Fruit fly (Drosophila melanogaster): ENCODE measurements around the gene yin.
A peak's percentile ranks its signal among the peaks of the same experiment; 100 is the strongest.

yin gene

DNA sequence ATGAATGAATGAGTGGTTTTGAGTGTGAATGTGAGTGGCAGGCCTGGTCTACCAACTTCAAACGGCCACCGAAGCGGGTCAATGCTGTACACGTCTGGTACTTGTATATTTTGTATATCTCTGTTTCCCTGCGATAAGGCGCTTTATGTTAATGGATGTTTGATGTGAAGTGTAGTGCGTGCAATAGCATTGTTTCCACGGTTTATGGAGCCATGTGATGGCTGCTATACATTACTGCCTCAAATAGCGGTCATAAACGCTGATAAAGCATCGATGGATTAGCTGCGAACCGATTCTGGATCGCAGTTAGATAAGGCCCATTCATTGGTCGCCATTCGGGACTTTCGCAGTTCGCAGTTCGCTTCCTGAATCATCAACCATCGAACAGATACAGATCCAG, 3.2 kb upstream of the yin start:
- TF ChIP-seq jim (GFP tag; optimal IDR thresholded peaks at IDR 0.05) (no peak), tai (GFP tag; optimal IDR thresholded peaks at IDR 0.05) (no peak), Abd-B (GFP tag; optimal IDR thresholded peaks at IDR 0.05) (no peak), HLH106 (tag; optimal IDR thresholded peaks at IDR 0.05) (no peak), N (GFP tag; optimal IDR thresholded peaks at IDR 0.05) (no peak)

dm6 chrX:3874452-3874851, 2.7 kb upstream of the yin start:
- TF ChIP-seq Dfd (GFP tag; optimal IDR thresholded peaks at IDR 0.05) (no peak), usp (GFP tag; optimal IDR thresholded peaks at IDR 0.05) (no peak), tai (GFP tag; optimal IDR thresholded peaks at IDR 0.05) (no peak), Mio (GFP tag; optimal IDR thresholded peaks at IDR 0.05) (no peak), N (GFP tag; optimal IDR thresholded peaks at IDR 0.05) (no peak), rgr (GFP tag; optimal IDR thresholded peaks at IDR 0.05) (no peak), jim (GFP tag; optimal IDR thresholded peaks at IDR 0.05) (no peak), CG9705 (GFP tag; optimal IDR thresholded peaks at IDR 0.05) (no peak), HLH106 (tag; optimal IDR thresholded peaks at IDR 0.05) (no peak), Hr83 (GFP tag; optimal IDR thresholded peaks at IDR 0.05; ENCODE audit: poor library complexity, severe bottlenecking) (no peak), dl (GFP tag; optimal IDR thresholded peaks at IDR 0.05; ENCODE audit: insufficient read depth in 1 of 2, partially characterized antibody in 2 of 2) (no peak), br (GFP tag; optimal IDR thresholded peaks at IDR 0.05) (no peak), dmrt93B (GFP tag; optimal IDR thresholded peaks at IDR 0.05) (no peak), Abd-B (GFP tag; optimal IDR thresholded peaks at IDR 0.05) (no peak)

DNA sequence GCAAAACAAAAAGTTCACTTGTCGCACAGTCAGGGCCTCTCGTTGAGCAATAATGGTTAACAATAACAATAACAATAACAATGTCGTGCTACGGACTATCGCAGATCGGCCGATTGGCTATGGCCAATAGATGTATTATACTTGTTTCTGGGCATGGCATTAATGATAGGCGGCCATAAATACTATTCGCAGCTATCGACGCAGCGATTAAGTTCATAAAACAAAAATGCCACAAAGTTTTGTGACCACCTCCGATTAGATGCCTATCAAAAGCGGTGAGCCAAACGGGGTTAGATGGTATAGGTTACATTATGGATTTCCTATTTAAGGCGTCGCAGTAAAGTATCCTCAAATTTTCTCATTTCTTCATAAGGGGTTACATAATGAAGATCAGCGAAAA, 1.2 kb downstream of the yin start:
- TF ChIP-seq sv (GFP tag; optimal IDR thresholded peaks at IDR 0.05), result no peak
- no peak for TF ChIP-seq Dfd (GFP tag; optimal IDR thresholded peaks at IDR 0.05)
- no peak for TF ChIP-seq h (GFP tag; optimal IDR thresholded peaks at IDR 0.05)
- no peak for TF ChIP-seq Hnf4 (GFP tag; optimal IDR thresholded peaks at IDR 0.05)
- no peak for TF ChIP-seq Hr78 (GFP tag; optimal IDR thresholded peaks at IDR 0.05)

DNA sequence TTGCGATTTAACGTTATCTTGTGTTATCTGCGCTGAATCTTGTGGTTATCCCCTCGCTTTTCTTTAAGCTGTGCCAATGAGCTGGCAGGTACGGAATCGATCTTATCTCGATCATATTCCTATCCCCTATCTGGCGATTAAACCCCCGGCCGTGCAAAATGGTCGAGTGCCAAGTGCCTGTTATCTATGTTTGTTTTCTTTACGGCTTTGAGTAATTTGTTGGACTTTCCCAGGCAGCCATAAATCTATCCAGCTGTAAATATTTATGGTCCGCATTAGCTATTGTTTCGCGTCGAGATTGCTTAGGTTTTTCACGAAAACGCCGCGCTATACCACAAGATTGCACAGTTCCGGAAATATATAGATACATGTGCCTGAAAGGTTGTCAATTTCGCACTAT, 2.6 kb downstream of the yin start:
- no peak for TF ChIP-seq sage (GFP tag; optimal IDR thresholded peaks at IDR 0.05)
- TF ChIP-seq CG9705 (GFP tag; optimal IDR thresholded peaks at IDR 0.05), result no peak
- no peak for TF ChIP-seq Rel (GFP tag; optimal IDR thresholded peaks at IDR 0.05)
- TF ChIP-seq Rel (tag; optimal IDR thresholded peaks at IDR 0.05), result peak; percentile 46
- TF ChIP-seq woc (GFP tag; optimal IDR thresholded peaks at IDR 0.05), result no peak
- TF ChIP-seq GATAd (GFP tag; optimal IDR thresholded peaks at IDR 0.05), result no peak
- TF ChIP-seq CrebA (GFP tag; optimal IDR thresholded peaks at IDR 0.05; ENCODE audit: borderline replicate concordance), result peak; percentile 44
- TF ChIP-seq HLH106 (tag; optimal IDR thresholded peaks at IDR 0.05), result no peak
- no peak for TF ChIP-seq tai (GFP tag; optimal IDR thresholded peaks at IDR 0.05)
- TF ChIP-seq Sp1 (GFP tag; optimal IDR thresholded peaks at IDR 0.05), result no peak
- no peak for TF ChIP-seq Jra (GFP tag; optimal IDR thresholded peaks at IDR 0.05)
- TF ChIP-seq Vsx2 (GFP tag; optimal IDR thresholded peaks at IDR 0.05; ENCODE audit: partially characterized antibody), result no peak
- no peak for TF ChIP-seq Myc (optimal IDR thresholded peaks at IDR 0.05)
- TF ChIP-seq Hr78 (GFP tag; optimal IDR thresholded peaks at IDR 0.05), result no peak
- TF ChIP-seq brk (GFP tag; optimal IDR thresholded peaks at IDR 0.05), result no peak

- TF ChIP-seq brk (GFP tag; optimal IDR thresholded peaks at IDR 0.05), result peak; percentile 81
- peak; percentile 60 to 96 for TF ChIP-seq foxo (GFP tag; optimal IDR thresholded peaks at IDR 0.05)
- TF ChIP-seq OdsH (GFP tag; optimal IDR thresholded peaks at IDR 0.05), result peak; percentile 93
- TF ChIP-seq dsf (GFP tag; optimal IDR thresholded peaks at IDR 0.05; ENCODE audit: borderline replicate concordance), result peak; percentile 65
- TF ChIP-seq Hr83 (GFP tag; optimal IDR thresholded peaks at IDR 0.05; ENCODE audit: poor library complexity, severe bottlenecking), result peak; percentile 87
- peak; percentile 67 for TF ChIP-seq Mio (GFP tag; optimal IDR thresholded peaks at IDR 0.05)
- TF ChIP-seq CG9705 (GFP tag; optimal IDR thresholded peaks at IDR 0.05), result peak; percentile 96
- no peak for TF ChIP-seq lola (GFP tag; optimal IDR thresholded peaks at IDR 0.05)
- no peak for TF ChIP-seq sv (GFP tag; optimal IDR thresholded peaks at IDR 0.05)
- no peak for TF ChIP-seq jim (GFP tag; optimal IDR thresholded peaks at IDR 0.05)
- TF ChIP-seq Hr78 (GFP tag; optimal IDR thresholded peaks at IDR 0.05), result no peak
- TF ChIP-seq psq (GFP tag; optimal IDR thresholded peaks at IDR 0.05), result peak; percentile 85
- TF ChIP-seq Hnf4 (GFP tag; optimal IDR thresholded peaks at IDR 0.05), result peak; percentile 93
- peak; percentile 76 for TF ChIP-seq woc (GFP tag; optimal IDR thresholded peaks at IDR 0.05)
- TF ChIP-seq CrebA (GFP tag; optimal IDR thresholded peaks at IDR 0.05; ENCODE audit: borderline replicate concordance), result peak; percentile 63
- TF ChIP-seq HLH106 (tag; optimal IDR thresholded peaks at IDR 0.05), result peak; percentile 95
- no peak for TF ChIP-seq Rel (GFP tag; optimal IDR thresholded peaks at IDR 0.05)
- TF ChIP-seq Rel (tag; optimal IDR thresholded peaks at IDR 0.05), result peak; percentile 77
- peak; percentile 96 for TF ChIP-seq ey (GFP tag; optimal IDR thresholded peaks at IDR 0.05)
- peak; percentile 93 for TF ChIP-seq br (GFP tag; optimal IDR thresholded peaks at IDR 0.05)
- TF ChIP-seq h (GFP tag; optimal IDR thresholded peaks at IDR 0.05), result peak; percentile 95
- peak; percentile 73 for TF ChIP-seq Jra (GFP tag; optimal IDR thresholded peaks at IDR 0.05)
- TF ChIP-seq GATAd (GFP tag; optimal IDR thresholded peaks at IDR 0.05), result peak; percentile 63
- TF ChIP-seq sage (GFP tag; optimal IDR thresholded peaks at IDR 0.05), result peak; percentile 89
- peak; percentile 96 for TF ChIP-seq Sp1 (GFP tag; optimal IDR thresholded peaks at IDR 0.05)
- peak; percentile 93 for TF ChIP-seq fru (GFP tag; optimal IDR thresholded peaks at IDR 0.05)
- peak; percentile 94 for TF ChIP-seq dmrt93B (GFP tag; optimal IDR thresholded peaks at IDR 0.05)
- TF ChIP-seq CG32264 (GFP tag; optimal IDR thresholded peaks at IDR 0.05), result peak; percentile 93
- peak; percentile 81 for TF ChIP-seq tai (GFP tag; optimal IDR thresholded peaks at IDR 0.05)
- TF ChIP-seq N (GFP tag; optimal IDR thresholded peaks at IDR 0.05), result no peak
- peak; percentile 97 for TF ChIP-seq rgr (GFP tag; optimal IDR thresholded peaks at IDR 0.05)
- TF ChIP-seq Abd-B (GFP tag; optimal IDR thresholded peaks at IDR 0.05), result no peak
Observed at dm6 chrX:3868456-3869023, 3.2 kb downstream of the yin start, which contains the start of gene CG2930. Gene CG2930 (plus strand): TSS chrX:3868973.

Measured in whole organism, wandering third instar larva.